Worm (Caenorhabditis elegans): ENCODE measurements around the gene F42A10.9.
A peak's percentile ranks its signal among the peaks of the same experiment; 100 is the strongest.

F42A10.9 gene

DNA sequence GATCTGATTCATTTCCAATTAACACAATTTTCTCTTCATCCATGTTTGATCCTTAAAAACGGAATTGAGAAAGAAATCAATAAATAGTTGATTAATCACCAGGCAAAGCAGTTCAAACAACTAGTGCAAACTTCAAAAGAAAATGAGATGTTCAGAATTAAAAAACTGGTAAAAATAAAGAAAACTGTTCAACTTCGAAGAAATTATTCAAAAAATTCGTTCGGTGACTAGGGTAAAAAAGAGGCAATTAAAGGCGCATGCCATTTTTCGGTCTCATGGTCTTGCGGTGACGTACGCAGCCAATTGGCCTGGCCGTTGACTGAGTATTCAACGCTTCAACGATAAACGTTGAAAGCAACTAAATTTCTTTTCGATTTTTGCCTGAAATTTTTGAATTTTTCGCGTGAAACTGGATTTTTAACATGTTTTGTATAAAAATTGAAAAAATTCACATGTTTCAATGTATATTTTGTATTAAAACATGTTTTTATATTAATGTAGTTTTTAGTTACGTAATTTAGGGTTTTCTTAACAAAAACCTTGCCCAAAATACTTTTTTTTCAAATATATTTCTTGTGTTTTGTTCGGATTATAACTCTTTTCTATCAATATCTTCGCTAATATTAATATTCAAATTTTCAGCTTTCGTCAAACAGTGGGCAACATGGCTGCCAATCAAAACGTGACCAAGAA, 41.9 kb downstream of the F42A10.9 start, which contains the start of the genes sna-3 and rps-3 (continued):
- peak; percentile 63 for TF ChIP-seq T26A8.4 (GFP tag; IDR thresholded peaks at IDR 0.05)
- TF ChIP-seq daf-12 (tag; optimal IDR thresholded peaks at IDR 0.05): no peak
- no peak for TF ChIP-seq jun-1 (tag; optimal IDR thresholded peaks at IDR 0.05)
- no peak for TF ChIP-seq gei-8 (GFP tag; optimal IDR thresholded peaks at IDR 0.05)
- no peak for TF ChIP-seq F37D6.2 (tag; optimal IDR thresholded peaks at IDR 0.05)
- peak; percentile 88 for TF ChIP-seq hlh-30 (tag; optimal IDR thresholded peaks at IDR 0.05; ENCODE audit: insufficient read depth)
- TF ChIP-seq tag-97 (GFP tag; IDR thresholded peaks at IDR 0.05): no peak
- TF ChIP-seq dmd-9 (GFP tag; IDR thresholded peaks at IDR 0.05): no peak
- no peak for TF ChIP-seq nhr-41 (GFP tag; IDR thresholded peaks at IDR 0.05)
- no peak for TF ChIP-seq lim-7 (GFP tag; IDR thresholded peaks at IDR 0.05)
- no peak for TF ChIP-seq aly-2 (tag; optimal IDR thresholded peaks at IDR 0.05)
- TF ChIP-seq madf-5 (GFP tag; IDR thresholded peaks at IDR 0.05): no peak
- TF ChIP-seq nhr-10 (tag; optimal IDR thresholded peaks at IDR 0.05): no peak
- TF ChIP-seq ceh-44 (GFP tag; IDR thresholded peaks at IDR 0.05): peak; percentile 24; the same call in 1 of the 2 replicates
- no peak for TF ChIP-seq daf-8 (GFP tag; IDR thresholded peaks at IDR 0.05)
- no peak for TF ChIP-seq snpc-4 (tag; optimal IDR thresholded peaks at IDR 0.05)
- TF ChIP-seq nhr-77 (tag; optimal IDR thresholded peaks at IDR 0.05): peak; percentile 91
- no peak for TF ChIP-seq ztf-11 (tag; optimal IDR thresholded peaks at IDR 0.05)
- TF ChIP-seq ceh-32 (tag; optimal IDR thresholded peaks at IDR 0.05; ENCODE audit: poor library complexity): no peak
- TF ChIP-seq dmd-6 (GFP tag; IDR thresholded peaks at IDR 0.05): peak; percentile 43
- peak; percentile 70 for TF ChIP-seq rbr-2 (tag; optimal IDR thresholded peaks at IDR 0.05)
- TF ChIP-seq dpl-1 (GFP tag; optimal IDR thresholded peaks at IDR 0.05): peak; percentile 82
- no peak for TF ChIP-seq dmd-8 (GFP tag; IDR thresholded peaks at IDR 0.05)
- peak; percentile 36 for TF ChIP-seq aha-1 (tag)
- TF ChIP-seq zip-11 (GFP tag; IDR thresholded peaks at IDR 0.05): no peak
- TF ChIP-seq madf-9 (GFP tag; conservative IDR thresholded peaks at IDR 0.05): no peak
- TF ChIP-seq F26F4.8 (GFP tag; conservative IDR thresholded peaks at IDR 0.05): no peak
- no peak for TF ChIP-seq Y105C5A.15 (GFP tag; IDR thresholded peaks at IDR 0.05)
- TF ChIP-seq ceh-20 (GFP tag; IDR thresholded peaks at IDR 0.05): no peak
- TF ChIP-seq ctbp-1 (GFP tag; IDR thresholded peaks at IDR 0.05): no peak
- peak; percentile 45 for TF ChIP-seq nhr-6 (tag; optimal IDR thresholded peaks at IDR 0.05)
- TF ChIP-seq mdt-29 (GFP tag; IDR thresholded peaks at IDR 0.05): no peak
- no peak for TF ChIP-seq F49E8.2 (tag; optimal IDR thresholded peaks at IDR 0.05; ENCODE audit: borderline replicate concordance)
- no peak for TF ChIP-seq nhr-48 (tag; optimal IDR thresholded peaks at IDR 0.05)
- TF ChIP-seq attf-4 (tag; optimal IDR thresholded peaks at IDR 0.05): no peak
- TF ChIP-seq ztf-7 (tag; optimal IDR thresholded peaks at IDR 0.05): peak; percentile 39
- TF ChIP-seq mxl-3 (GFP tag; optimal IDR thresholded peaks at IDR 0.05): no peak
- TF ChIP-seq unc-62 (GFP tag; optimal IDR thresholded peaks at IDR 0.05 in 1 of 2): no peak
- no peak for TF ChIP-seq unc-62 (tag; optimal IDR thresholded peaks at IDR 0.05)
- no peak for TF ChIP-seq sdz-12 (GFP tag; optimal IDR thresholded peaks at IDR 0.05)
- no peak for TF ChIP-seq cey-2 (tag; optimal IDR thresholded peaks at IDR 0.05; ENCODE audit: borderline replicate concordance, insufficient read depth)
- no peak for TF ChIP-seq egl-43 (GFP tag; IDR thresholded peaks at IDR 0.05)
- no peak for TF ChIP-seq ZK337.2 (GFP tag; IDR thresholded peaks at IDR 0.05)
- no peak for TF ChIP-seq T20F7.1 (GFP tag; optimal IDR thresholded peaks at IDR 0.05)
- no peak for TF ChIP-seq set-16 (GFP tag; IDR thresholded peaks at IDR 0.05)
- no peak for TF ChIP-seq zag-1 (tag; optimal IDR thresholded peaks at IDR 0.05)
- peak; percentile 69 for TF ChIP-seq nhr-28 (tag; optimal IDR thresholded peaks at IDR 0.05)
- no peak for TF ChIP-seq daf-16 (GFP tag; optimal IDR thresholded peaks at IDR 0.05)
- peak; percentile 46 for TF ChIP-seq daf-16 (tag; optimal IDR thresholded peaks at IDR 0.05)
- TF ChIP-seq tra-1 (GFP tag; IDR thresholded peaks at IDR 0.05): no peak
- TF ChIP-seq F44E2.7 (GFP tag; IDR thresholded peaks at IDR 0.05): no peak
- no peak for TF ChIP-seq spr-1 (tag; optimal IDR thresholded peaks at IDR 0.05)
